Fruit fly (Drosophila melanogaster) whole organism: Measurements from ENCODE around the gene CG15754.

Experiments
- CG8478 ChIP-seq: fragments of >200 bp; optimal IDR thresholded peaks from 2 replicates; lab custom pipeline; 2018; ENCODE audit warnings: inconsistent platforms
- Dll ChIP-seq: fragments of >200 bp; optimal IDR thresholded peaks from 2 replicates; lab custom pipeline; 2017
- EcR ChIP-seq, 2 experiments: fragments of >200 bp; optimal IDR thresholded peaks; 2 replicates each; lab custom pipeline; 2017; ENCODE audit warnings: missing biosample characterization in 2 of 2, missing genetic modification characterization in 2 of 2, missing genetic modification reagents in 2 of 2
- pan ChIP-seq: fragments of >200 bp; optimal IDR thresholded peaks from 2 replicates; lab custom pipeline; 2017
- psq ChIP-seq: fragments of >200 bp; optimal IDR thresholded peaks from 2 replicates; lab custom pipeline; 2017
- usp ChIP-seq: fragments of >200 bp; optimal IDR thresholded peaks from 2 replicates; lab custom pipeline; 2017; ENCODE audit warnings: missing biosample characterization, missing genetic modification characterization, mixed read lengths

- TF ChIP-seq psq (no peak), usp (GFP tag; lab: Kevin White, UChicago) (no peak), Dll (lab: Kevin White, UChicago) (no peak), EcR (GFP tag; optimal IDR thresholded peaks at IDR 0.05; lab: Kevin White, UChicago) (no peak), pan (lab: Kevin White, UChicago) (no peak), CG8478 (lab: Kevin White, UChicago) (no peak)
Measured at dm6 chrX:13530199-13530788, 2.5 kb downstream of the CG15754 start, which contains the start of gene CG44428.
